Worm (Caenorhabditis elegans) whole organism, L2 larva: ENCODE results near the gene dnc-2.

Source experiments
- ceh-16 ChIP-seq: fragments of 150-350 bp; optimal IDR thresholded peaks from 2 replicates; lab custom pipeline; 2014; ENCODE audit warnings: missing biosample characterization, missing genetic modification characterization
- gmeb-1 ChIP-seq: fragments of 150-350 bp; optimal IDR thresholded peaks from 2 replicates; lab custom pipeline; 2014; ENCODE audit warnings: missing biosample characterization, missing genetic modification characterization
- lin-39 ChIP-seq: fragments of 150-350 bp; optimal IDR thresholded peaks from 2 replicates; lab custom pipeline; 2014; ENCODE audit warnings: missing biosample characterization, missing genetic modification reagents, missing genetic modification characterization
- nhr-10 ChIP-seq: sonication (generic microtip); optimal IDR thresholded peaks from 2 replicates; lab custom pipeline; 2017; ENCODE audit warnings: missing biosample characterization, missing genetic modification characterization
- nhr-237 ChIP-seq: fragments of 150-350 bp; optimal IDR thresholded peaks from 2 replicates; lab custom pipeline; 2014; ENCODE audit warnings: missing biosample characterization, missing genetic modification characterization
- nhr-6 ChIP-seq: fragments of 150-350 bp; optimal IDR thresholded peaks from 2 replicates; lab custom pipeline; 2014; ENCODE audit warnings: missing biosample characterization, missing genetic modification characterization
- snpc-4 ChIP-seq: fragments of 150-350 bp; optimal IDR thresholded peaks from 2 replicates; lab custom pipeline; 2014; ENCODE audit warnings: missing biosample characterization, missing genetic modification characterization
- unc-62 ChIP-seq: fragments of 150-350 bp; optimal IDR thresholded peaks from 2 replicates; lab custom pipeline; 2014; ENCODE audit warnings: missing biosample characterization, missing genetic modification reagents, missing genetic modification characterization
- zag-1 ChIP-seq: fragments of 150-350 bp; optimal IDR thresholded peaks from 2 replicates; lab custom pipeline; 2014; ENCODE audit warnings: missing biosample characterization, missing genetic modification characterization

DNA sequence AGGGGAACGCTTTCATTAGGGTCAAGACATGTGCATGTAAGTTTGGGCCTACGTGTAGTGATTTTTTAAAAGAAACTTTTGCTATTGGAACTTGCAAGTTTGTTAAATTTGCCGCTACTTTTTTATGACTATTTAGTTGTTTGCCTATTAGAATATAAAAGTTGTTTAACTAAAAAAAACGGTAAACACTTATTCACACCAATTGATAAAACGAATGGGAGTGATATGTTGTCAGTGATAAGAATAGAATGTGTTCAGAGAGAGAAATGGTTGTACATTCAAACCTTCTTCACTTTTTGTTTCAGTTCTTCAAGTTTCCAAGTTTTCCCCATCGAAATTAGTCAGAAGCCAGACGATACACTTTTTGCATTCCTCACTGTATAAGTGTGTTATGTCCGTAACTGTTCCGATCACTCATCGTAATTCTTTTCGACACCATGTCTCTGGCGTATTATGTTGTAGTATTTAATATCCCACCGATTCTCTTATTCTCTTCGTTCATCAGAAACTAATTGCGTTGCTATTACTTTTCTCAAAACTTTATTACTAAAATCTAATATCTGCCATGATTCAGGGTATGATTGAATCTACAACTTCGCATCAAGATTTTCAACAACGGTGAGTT is 40.4 kb upstream of the dnc-2 start, which contains the start of gene dct-6:
- no peak for TF ChIP-seq zag-1 (tag; lab: Kevin White, UChicago)
- no peak for TF ChIP-seq snpc-4
- no peak for TF ChIP-seq gmeb-1
- TF ChIP-seq nhr-237 (tag; lab: Kevin White, UChicago), result no peak
- no peak for TF ChIP-seq nhr-10 (tag; lab: Kevin White, UChicago)
- TF ChIP-seq nhr-6 (tag; lab: Kevin White, UChicago), result no peak
- no peak for TF ChIP-seq lin-39 (tag; lab: Kevin White, UChicago)
- TF ChIP-seq ceh-16, result no peak
- no peak for TF ChIP-seq unc-62 (GFP tag; lab: Kevin White, UChicago)
